Worm (Caenorhabditis elegans): ENCODE measurements around the gene C30G12.2.

DNA sequence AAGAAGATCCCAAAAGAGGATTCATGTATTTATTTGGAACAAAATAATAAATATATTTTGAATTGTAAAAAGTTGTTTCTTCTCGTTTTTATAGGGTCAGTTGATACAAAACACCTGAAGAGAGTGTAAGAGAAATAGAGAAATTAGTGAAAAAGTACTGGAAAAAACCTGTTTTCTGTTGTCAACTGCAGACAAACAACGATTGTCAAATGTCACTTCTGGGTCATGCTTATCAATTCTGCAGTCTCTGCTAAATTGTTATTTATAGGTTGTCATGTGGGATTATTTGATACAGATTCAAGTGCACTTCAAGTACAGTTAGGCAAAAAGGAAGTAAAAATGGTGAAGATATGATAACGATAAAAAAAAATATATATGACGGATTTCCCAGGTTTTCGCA, 17.7 kb upstream of the C30G12.2 start:
- peak in 1 of 2 experiments; percentile 44 for TF ChIP-seq unc-62 (GFP tag; optimal IDR thresholded peaks at IDR 0.05 in 1 of 2)
- TF ChIP-seq unc-62 (tag; optimal IDR thresholded peaks at IDR 0.05), result no peak
- no peak for TF ChIP-seq set-16 (GFP tag; IDR thresholded peaks at IDR 0.05)
- TF ChIP-seq Y5F2A.4 (GFP tag; optimal IDR thresholded peaks at IDR 0.05), result no peak
- no peak for TF ChIP-seq dmd-8 (GFP tag; IDR thresholded peaks at IDR 0.05)
- TF ChIP-seq jun-1 (tag; optimal IDR thresholded peaks at IDR 0.05), result no peak
- TF ChIP-seq snpc-4 (tag; optimal IDR thresholded peaks at IDR 0.05), result no peak
